Fruit fly (Drosophila melanogaster) whole organism, wandering third instar larva: ENCODE data around the gene CG34281.

Experiments
- Abd-B ChIP-seq: fragments of >200 bp; optimal IDR thresholded peaks from 2 replicates; lab custom pipeline; 2017; ENCODE audit warnings: missing biosample characterization, missing genetic modification characterization
- CG32264 ChIP-seq: fragments of 200-800 bp; sonication (Bioruptor generic); optimal IDR thresholded peaks from 2 replicates; lab custom pipeline; 2016; ENCODE audit warnings: missing biosample characterization, missing genetic modification characterization
- CG9705 ChIP-seq: fragments of 200-800 bp; sonication (Bioruptor generic); optimal IDR thresholded peaks from 2 replicates; lab custom pipeline; 2018; ENCODE audit warnings: missing biosample characterization, mild to moderate bottlenecking, missing genetic modification characterization
- CrebA ChIP-seq: fragments of 200-800 bp; sonication (Bioruptor generic); optimal IDR thresholded peaks from 2 replicates; lab custom pipeline; 2016; ENCODE audit warnings: missing biosample characterization, mild to moderate bottlenecking, missing genetic modification characterization, borderline replicate concordance
- Dfd ChIP-seq: fragments of >200 bp; optimal IDR thresholded peaks from 2 replicates; lab custom pipeline; 2017; ENCODE audit warnings: missing biosample characterization, missing genetic modification characterization
- Dif ChIP-seq: fragments of 200-275, 200-300 bp; sonication (Bioruptor generic); optimal IDR thresholded peaks from 2 replicates; lab custom pipeline; 2018; ENCODE audit warnings: missing biosample characterization, missing genetic modification characterization; ENCODE audit not compliant: partially characterized antibody
- GATAd ChIP-seq: sonication (Bioruptor generic); optimal IDR thresholded peaks from 2 replicates; lab custom pipeline; 2016; ENCODE audit warnings: missing biosample characterization, missing genetic modification characterization
- HLH106 ChIP-seq: fragments of 200-800 bp; optimal IDR thresholded peaks from 3 replicates; lab custom pipeline; 2019; ENCODE audit warnings: missing biosample characterization, mild to moderate bottlenecking, missing genetic modification characterization, moderate library complexity
- Hnf4 ChIP-seq: fragments of 200-800 bp; sonication (Bioruptor generic); optimal IDR thresholded peaks from 2 replicates; lab custom pipeline; 2016; ENCODE audit warnings: missing biosample characterization, mild to moderate bottlenecking, missing genetic modification characterization
- Hr78 ChIP-seq: fragments of >200 bp; optimal IDR thresholded peaks from 2 replicates; lab custom pipeline; 2017; ENCODE audit warnings: missing biosample characterization, missing genetic modification characterization
- Hr83 ChIP-seq: fragments of 200-300 bp; sonication (Bioruptor generic); optimal IDR thresholded peaks from 2 replicates; lab custom pipeline; 2016; ENCODE audit warnings: missing biosample characterization, mild to moderate bottlenecking, missing genetic modification characterization, moderate library complexity; ENCODE audit not compliant: poor library complexity, severe bottlenecking
- Jra ChIP-seq: sonication (Bioruptor generic); optimal IDR thresholded peaks from 2 replicates; lab custom pipeline; 2016; ENCODE audit warnings: missing biosample characterization, missing genetic modification characterization
- Mio ChIP-seq: sonication (Bioruptor generic); optimal IDR thresholded peaks from 2 replicates; lab custom pipeline; 2016; ENCODE audit warnings: missing biosample characterization, missing genetic modification characterization
- Myc ChIP-seq: fragments of >200 bp; optimal IDR thresholded peaks from 2 replicates; lab custom pipeline; 2017
- N ChIP-seq: fragments of >200 bp; optimal IDR thresholded peaks from 2 replicates; lab custom pipeline; 2018; ENCODE audit warnings: missing biosample characterization, missing external identifiers, missing genetic modification characterization
- OdsH ChIP-seq: fragments of 200-800 bp; sonication (Bioruptor generic); optimal IDR thresholded peaks from 2 replicates; lab custom pipeline; 2016; ENCODE audit warnings: missing biosample characterization, mild to moderate bottlenecking, missing genetic modification characterization
- Rel ChIP-seq, 2 experiments: fragments of 200-800 bp; sonication (Bioruptor generic) in 1 of 2; optimal IDR thresholded peaks; 2 replicates in 1 of 2; 3 replicates in 1 of 2; lab custom pipeline; 2016 to 2019; ENCODE audit warnings: mild to moderate bottlenecking in 2 of 2, missing biosample characterization in 2 of 2, missing genetic modification characterization in 2 of 2, moderate library complexity in 1 of 2
- Sp1 ChIP-seq: fragments of 200-800 bp; sonication (Bioruptor generic); optimal IDR thresholded peaks from 3 replicates; lab custom pipeline; 2019; ENCODE audit warnings: missing biosample characterization, mild to moderate bottlenecking, missing genetic modification characterization, moderate library complexity
- Vsx2 ChIP-seq: fragments of 200-300, 225-300 bp; sonication (Bioruptor generic); optimal IDR thresholded peaks from 2 replicates; lab custom pipeline; 2018; ENCODE audit warnings: missing biosample characterization, missing genetic modification characterization; ENCODE audit not compliant: partially characterized antibody
- br ChIP-seq: fragments of 200-800 bp; sonication (Bioruptor generic); optimal IDR thresholded peaks from 2 replicates; lab custom pipeline; 2016; ENCODE audit warnings: missing biosample characterization, missing genetic modification characterization
- brk ChIP-seq: fragments of 200-800 bp; sonication (Bioruptor generic); optimal IDR thresholded peaks from 2 replicates; lab custom pipeline; 2016; ENCODE audit warnings: missing biosample characterization, mild to moderate bottlenecking, missing genetic modification characterization
- dl ChIP-seq, 2 experiments: fragments of 175-275, 200-275 bp in 1 of 2; fragments of 200-275 bp in 1 of 2; sonication (Bioruptor generic); optimal IDR thresholded peaks; lab custom pipeline; 2018; ENCODE audit warnings: mild to moderate bottlenecking in 2 of 2, missing biosample characterization in 2 of 2, missing genetic modification characterization in 2 of 2, moderate library complexity in 2 of 2; ENCODE audit not compliant: partially characterized antibody in 2 of 2, insufficient read depth in 1 of 2
- dmrt93B ChIP-seq: fragments of 200-800 bp; sonication (Bioruptor generic); optimal IDR thresholded peaks from 2 replicates; lab custom pipeline; 2018; ENCODE audit warnings: missing biosample characterization, mild to moderate bottlenecking, missing genetic modification characterization
- dsf ChIP-seq: sonication (Bioruptor generic); optimal IDR thresholded peaks from 2 replicates; lab custom pipeline; 2016; ENCODE audit warnings: missing biosample characterization, missing genetic modification characterization, borderline replicate concordance
- ey ChIP-seq: fragments of 200-800 bp; sonication (Bioruptor generic); optimal IDR thresholded peaks from 2 replicates; lab custom pipeline; 2016; ENCODE audit warnings: missing biosample characterization, missing genetic modification characterization
- foxo ChIP-seq, 2 experiments: fragments of 200-800 bp; sonication (Bioruptor generic); optimal IDR thresholded peaks; 2 replicates in 1 of 2; 3 replicates in 1 of 2; lab custom pipeline; 2016 to 2017; ENCODE audit warnings: missing biosample characterization in 2 of 2, missing genetic modification characterization in 2 of 2
- fru ChIP-seq: fragments of 200-800 bp; sonication (Bioruptor generic); optimal IDR thresholded peaks from 3 replicates; lab custom pipeline; 2016; ENCODE audit warnings: missing biosample characterization, mild to moderate bottlenecking, missing genetic modification characterization
- h ChIP-seq: fragments of 200-800 bp; sonication (Bioruptor generic); optimal IDR thresholded peaks from 3 replicates; lab custom pipeline; 2016; ENCODE audit warnings: missing biosample characterization, mild to moderate bottlenecking, missing genetic modification characterization
- jim ChIP-seq: fragments of 175-275, 200-325 bp; sonication (Bioruptor generic); optimal IDR thresholded peaks from 2 replicates; lab custom pipeline; 2016; ENCODE audit warnings: missing biosample characterization, mild to moderate bottlenecking, missing genetic modification characterization
- lola ChIP-seq: fragments of >200 bp; optimal IDR thresholded peaks from 2 replicates; lab custom pipeline; 2017; ENCODE audit warnings: missing biosample characterization, missing genetic modification characterization
- pan ChIP-seq: fragments of >200 bp; optimal IDR thresholded peaks from 2 replicates; lab custom pipeline; 2017
- psq ChIP-seq: fragments of 200-800 bp; sonication (Bioruptor generic); optimal IDR thresholded peaks from 3 replicates; lab custom pipeline; 2017; ENCODE audit warnings: missing biosample characterization, mild to moderate bottlenecking, missing genetic modification characterization, moderate library complexity
- rgr ChIP-seq: fragments of 200-800 bp; sonication (Bioruptor generic); optimal IDR thresholded peaks from 3 replicates; lab custom pipeline; 2016; ENCODE audit warnings: missing biosample characterization, mild to moderate bottlenecking, missing genetic modification characterization
- sage ChIP-seq: fragments of 200-800 bp; sonication (Bioruptor generic); optimal IDR thresholded peaks from 2 replicates; lab custom pipeline; 2016; ENCODE audit warnings: missing biosample characterization, mild to moderate bottlenecking, missing genetic modification characterization
- sv ChIP-seq: fragments of 200-800 bp; sonication (Bioruptor generic); optimal IDR thresholded peaks from 3 replicates; lab custom pipeline; 2016; ENCODE audit warnings: missing biosample characterization, missing genetic modification characterization
- tai ChIP-seq: sonication (Bioruptor generic); optimal IDR thresholded peaks from 2 replicates; lab custom pipeline; 2016; ENCODE audit warnings: missing biosample characterization, missing genetic modification characterization
- usp ChIP-seq: fragments of >200 bp; optimal IDR thresholded peaks from 2 replicates; lab custom pipeline; 2017; ENCODE audit warnings: missing biosample characterization, missing genetic modification characterization
- woc ChIP-seq: sonication (Bioruptor generic); optimal IDR thresholded peaks from 2 replicates; lab custom pipeline; 2016; ENCODE audit warnings: missing biosample characterization, mild to moderate bottlenecking, missing genetic modification characterization

The CG34281 gene

dm6 chr3R:17591831-17592230 lies 20.9 kb upstream of the CG34281 start:
- TF ChIP-seq HLH106 (tag; lab: Kevin White, UChicago) (no peak), N (GFP tag; lab: Kevin White, UChicago) (no peak), foxo (GFP tag; optimal IDR thresholded peaks at IDR 0.05; lab: Kevin White, UChicago) (no peak), Abd-B (GFP tag; lab: Kevin White, UChicago) (no peak), Dfd (GFP tag; lab: Kevin White, UChicago) (no peak), Rel (GFP tag; optimal IDR thresholded peaks at IDR 0.05; lab: Kevin White, UChicago) (no peak), Rel (tag; optimal IDR thresholded peaks at IDR 0.05; lab: Kevin White, UChicago) (no peak), tai (GFP tag; lab: Kevin White, UChicago) (no peak), lola (GFP tag; lab: Kevin White, UChicago) (no peak)

- TF ChIP-seq h (GFP tag; lab: Kevin White, UChicago) = no peak
These were observed 19.2 kb upstream of the CG34281 start for dm6 chr3R:17593470-17593869.

- no peak for TF ChIP-seq tai (GFP tag; lab: Kevin White, UChicago)
- TF ChIP-seq CG9705 (GFP tag; lab: Kevin White, UChicago) = no peak
- no peak for TF ChIP-seq lola (GFP tag; lab: Kevin White, UChicago)
- no peak for TF ChIP-seq sage (GFP tag; lab: Kevin White, UChicago)
- no peak for TF ChIP-seq fru (GFP tag; lab: Kevin White, UChicago)
- no peak for TF ChIP-seq Vsx2
- TF ChIP-seq Hr83 (GFP tag; lab: Kevin White, UChicago) = no peak
- no peak for TF ChIP-seq sv
- no peak for TF ChIP-seq psq (GFP tag; lab: Kevin White, UChicago)
- no peak for TF ChIP-seq Hnf4
- TF ChIP-seq usp (GFP tag; lab: Kevin White, UChicago) = no peak
- TF ChIP-seq ey (GFP tag; lab: Kevin White, UChicago) = no peak
- no peak for TF ChIP-seq dmrt93B (GFP tag; lab: Kevin White, UChicago)
- no peak for TF ChIP-seq Myc (lab: Kevin White, UChicago)
- no peak for TF ChIP-seq Hr78 (GFP tag; lab: Kevin White, UChicago)
- TF ChIP-seq Dif (GFP tag; lab: Kevin White, UChicago) = no peak
- no peak for TF ChIP-seq jim (GFP tag; lab: Kevin White, UChicago)
- no peak for TF ChIP-seq brk (GFP tag; lab: Kevin White, UChicago)
These were observed 18.6 kb upstream of the CG34281 start, which contains the start of gene Sgs5bis for dm6 chr3R:17594086-17594485. Gene Sgs5bis (plus strand): TSS chr3R:17594386.

- TF ChIP-seq fru (GFP tag; lab: Kevin White, UChicago) (peak; percentile 55), psq (GFP tag; lab: Kevin White, UChicago) (peak; percentile 32), Mio (no peak), ey (GFP tag; lab: Kevin White, UChicago) (peak; percentile 11), GATAd (GFP tag; lab: Kevin White, UChicago) (no peak), dl (GFP tag; optimal IDR thresholded peaks at IDR 0.05; lab: Kevin White, UChicago; ENCODE audit: insufficient read depth in 1 of 2, partially characterized antibody in 2 of 2) (no peak), Hr83 (GFP tag; lab: Kevin White, UChicago) (peak; percentile 96), N (GFP tag; lab: Kevin White, UChicago) (no peak), h (GFP tag; lab: Kevin White, UChicago) (peak; percentile 82), CrebA (peak; percentile 53), dsf (no peak), dmrt93B (GFP tag; lab: Kevin White, UChicago) (no peak), sv (no peak), OdsH (GFP tag; lab: Kevin White, UChicago) (peak; percentile 66), sage (GFP tag; lab: Kevin White, UChicago) (no peak), Sp1 (GFP tag; lab: Kevin White, UChicago) (peak; percentile 47), CG32264 (GFP tag; lab: Kevin White, UChicago) (no peak), brk (GFP tag; lab: Kevin White, UChicago) (peak; percentile 55), foxo (GFP tag; optimal IDR thresholded peaks at IDR 0.05; lab: Kevin White, UChicago) (peak in 1 of 2 experiments; percentile 51), Vsx2 (no peak), Abd-B (GFP tag; lab: Kevin White, UChicago) (no peak), Hnf4 (peak; percentile 67), Jra (GFP tag; lab: Kevin White, UChicago) (peak; percentile 35), Dfd (GFP tag; lab: Kevin White, UChicago) (no peak), woc (GFP tag; lab: Kevin White, UChicago) (no peak), Myc (lab: Kevin White, UChicago) (no peak), tai (GFP tag; lab: Kevin White, UChicago) (peak; percentile 51), CG9705 (GFP tag; lab: Kevin White, UChicago) (peak; percentile 25), usp (GFP tag; lab: Kevin White, UChicago) (no peak), Rel (GFP tag; optimal IDR thresholded peaks at IDR 0.05; lab: Kevin White, UChicago) (no peak), Rel (tag; optimal IDR thresholded peaks at IDR 0.05; lab: Kevin White, UChicago) (no peak), Hr78 (GFP tag; lab: Kevin White, UChicago) (no peak), Dif (GFP tag; lab: Kevin White, UChicago) (no peak), br (GFP tag; lab: Kevin White, UChicago) (peak; percentile 53), rgr (GFP tag; lab: Kevin White, UChicago) (peak; percentile 82), HLH106 (tag; lab: Kevin White, UChicago) (no peak), jim (GFP tag; lab: Kevin White, UChicago) (no peak), pan (no peak), lola (GFP tag; lab: Kevin White, UChicago) (no peak)
These were observed 17.6 kb upstream of the CG34281 start, which contains the start of gene Sgs5 for dm6 chr3R:17595084-17595483. Gene Sgs5 (plus strand): TSS chr3R:17595362.
